Fruit fly (Drosophila melanogaster): ENCODE data around the gene PpD3.

PpD3 gene

DNA sequence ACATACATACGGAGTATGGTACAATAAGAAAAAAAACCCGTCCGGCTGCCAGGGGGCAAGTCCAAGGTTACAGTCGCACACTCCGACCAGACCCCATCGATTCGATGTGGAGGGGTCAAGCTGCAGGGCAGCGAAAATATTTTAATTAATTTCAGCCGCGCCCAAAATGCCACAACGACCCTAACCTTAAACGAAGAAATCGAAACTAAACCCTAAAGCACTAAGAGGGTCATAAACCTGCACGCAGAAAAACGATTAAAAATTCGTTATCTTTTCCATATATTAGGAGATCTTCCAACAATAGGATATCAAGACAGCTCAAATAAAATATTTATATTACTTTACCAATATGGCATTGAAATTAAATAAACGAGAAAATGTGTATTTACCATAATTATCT, 45.8 kb upstream of the PpD3 start (continued):
- TF ChIP-seq hkb (optimal IDR thresholded peaks at IDR 0.05) (no peak), hkb (GFP tag; IDR thresholded peaks at IDR 0.05) (no peak), sqz (GFP tag; optimal IDR thresholded peaks at IDR 0.05) (no peak), CG7839 (tag; optimal IDR thresholded peaks at IDR 0.05) (peak; percentile 27), CG10267 (tag; optimal IDR thresholded peaks at IDR 0.05) (no peak), zf30C (GFP tag; optimal IDR thresholded peaks at IDR 0.05) (no peak), sima (GFP tag; optimal IDR thresholded peaks at IDR 0.05) (no peak), CG17802 (tag; optimal IDR thresholded peaks at IDR 0.05) (no peak), TFAM (GFP tag; optimal IDR thresholded peaks at IDR 0.05) (no peak), CG10462 (GFP tag; optimal IDR thresholded peaks at IDR 0.05) (no peak), CG6791 (GFP tag; IDR thresholded peaks at IDR 0.05; ENCODE audit: partially characterized antibody) (no peak), CG13624 (GFP tag; optimal IDR thresholded peaks at IDR 0.05) (no peak), CG4328 (GFP tag; optimal IDR thresholded peaks at IDR 0.05) (no peak), MBD-R2 (GFP tag; IDR thresholded peaks at IDR 0.05) (no peak), mld (GFP tag; IDR thresholded peaks at IDR 0.05; ENCODE audit: partially characterized antibody) (no peak), Aef1 (GFP tag; IDR thresholded peaks at IDR 0.05) (no peak), Xrp1 (GFP tag; IDR thresholded peaks at IDR 0.05) (no peak), CG14014 (GFP tag; IDR thresholded peaks at IDR 0.05) (no peak), NC2α (GFP tag; optimal IDR thresholded peaks at IDR 0.05) (no peak), hb (GFP tag; IDR thresholded peaks at IDR 0.05; ENCODE audit: partially characterized antibody) (no peak), toy (GFP tag; IDR thresholded peaks at IDR 0.05) (no peak), HLH3B (GFP tag; IDR thresholded peaks at IDR 0.05) (no peak), CG12942 (GFP tag; optimal IDR thresholded peaks at IDR 0.05) (no peak), CG17568 (GFP tag; optimal IDR thresholded peaks at IDR 0.05) (no peak), CG6765 (GFP tag; optimal IDR thresholded peaks at IDR 0.05) (no peak), Hr39 (optimal IDR thresholded peaks at IDR 0.05) (no peak), pho (GFP tag; optimal IDR thresholded peaks at IDR 0.05) (no peak), Stat92E (GFP tag; optimal IDR thresholded peaks at IDR 0.05) (no peak), Hr78 (GFP tag; optimal IDR thresholded peaks at IDR 0.05) (peak in 1 of 2 experiments; percentile 72), zfh1 (GFP tag; IDR thresholded peaks at IDR 0.05) (no peak), otp (GFP tag; IDR thresholded peaks at IDR 0.05) (no peak), CG1602 (GFP tag; optimal IDR thresholded peaks at IDR 0.05) (no peak), al (GFP tag; IDR thresholded peaks at IDR 0.05) (no peak), ab (GFP tag; optimal IDR thresholded peaks at IDR 0.05) (no peak), Deaf1 (tag; optimal IDR thresholded peaks at IDR 0.05) (no peak), CG4707 (GFP tag; optimal IDR thresholded peaks at IDR 0.05) (no peak), z (GFP tag; IDR thresholded peaks at IDR 0.05) (no peak), CG6254 (GFP tag; optimal IDR thresholded peaks at IDR 0.05) (no peak), Med (GFP tag) (no peak), Xbp1 (GFP tag; optimal IDR thresholded peaks at IDR 0.05) (peak; percentile 13), Tbp (GFP tag; optimal IDR thresholded peaks at IDR 0.05) (no peak), CG8281 (tag; optimal IDR thresholded peaks at IDR 0.05) (no peak), tna (GFP tag; IDR thresholded peaks at IDR 0.05; ENCODE audit: partially characterized antibody) (no peak), CG6854 (GFP tag; optimal IDR thresholded peaks at IDR 0.05) (no peak), Ets65A (GFP tag) (peak; percentile 11), dm (GFP tag; optimal IDR thresholded peaks at IDR 0.05) (no peak), unpg (GFP tag; optimal IDR thresholded peaks at IDR 0.05) (peak; percentile 13), fd64A (GFP tag; optimal IDR thresholded peaks at IDR 0.05) (no peak), Hmr (GFP tag; optimal IDR thresholded peaks at IDR 0.05) (no peak), Elba2 (GFP tag; optimal IDR thresholded peaks at IDR 0.05) (no peak), Myb (GFP tag; optimal IDR thresholded peaks at IDR 0.05) (no peak), nom (GFP tag; optimal IDR thresholded peaks at IDR 0.05) (no peak), sens (GFP tag) (no peak)

Data from whole organism, embryonic.